Worm (Caenorhabditis elegans) whole organism, early embryonic: ENCODE data around the gene srz-101.

Source experiments
- B0310.2 ChIP-seq: sonication (generic microtip); optimal IDR thresholded peaks from 2 replicates; lab custom pipeline; 2016; ENCODE audit warnings: mild to moderate bottlenecking, missing genetic modification characterization, missing compliant biosample characterization
- F13C5.2 ChIP-seq: sonication (generic microtip); optimal IDR thresholded peaks from 2 replicates; lab custom pipeline; 2017; ENCODE audit warnings: mild to moderate bottlenecking, missing genetic modification characterization, inconsistent platforms, missing compliant biosample characterization
- aly-1 ChIP-seq: sonication (generic microtip); optimal IDR thresholded peaks from 2 replicates; lab custom pipeline; 2016; ENCODE audit warnings: missing genetic modification characterization, missing compliant biosample characterization
- ama-1 ChIP-seq: fragments of 150-350 bp; optimal IDR thresholded peaks from 2 replicates; lab custom pipeline; 2014
- ceh-36 ChIP-seq: sonication (generic microtip); optimal IDR thresholded peaks from 2 replicates; lab custom pipeline; 2016; ENCODE audit warnings: missing genetic modification characterization, inconsistent platforms, missing compliant biosample characterization
- ets-7 ChIP-seq: sonication (generic microtip); optimal IDR thresholded peaks from 2 replicates; lab custom pipeline; 2016; ENCODE audit warnings: missing genotype, missing genetic modification characterization, missing compliant biosample characterization
- flt-1 ChIP-seq: fragments of 200-800 bp; sonication (Bioruptor generic); IDR thresholded peaks from 2 replicates; pipeline ENCODE4 v1.3.6; 2022; ENCODE audit warnings: missing genetic modification characterization, missing compliant biosample characterization
- hmbx-1 ChIP-seq: sonication (generic microtip); optimal IDR thresholded peaks from 2 replicates; lab custom pipeline; 2016; ENCODE audit warnings: mild to moderate bottlenecking, missing genetic modification characterization, missing compliant biosample characterization
- hmg-4 ChIP-seq: fragments of 200-800 bp; sonication (Bioruptor generic); optimal IDR thresholded peaks from 2 replicates; lab custom pipeline; 2018; ENCODE audit warnings: mild to moderate bottlenecking, missing genetic modification characterization, missing compliant biosample characterization
- hnd-1 ChIP-seq: sonication (generic microtip); optimal IDR thresholded peaks from 2 replicates; lab custom pipeline; 2016; ENCODE audit warnings: missing genetic modification characterization, missing compliant biosample characterization
- scrt-1 ChIP-seq: fragments of 200-800 bp; sonication (Bioruptor generic); IDR thresholded peaks from 2 replicates; pipeline ENCODE4 v1.3.6; 2022; ENCODE audit warnings: missing genetic modification characterization, missing compliant biosample characterization
- tbx-11 ChIP-seq: fragments of 200-800 bp; sonication (Bioruptor generic); IDR thresholded peaks from 2 replicates; pipeline ENCODE4 v1.3.6; 2022; ENCODE audit warnings: missing genetic modification characterization, missing compliant biosample characterization
- tra-4 ChIP-seq: sonication (generic microtip); optimal IDR thresholded peaks from 2 replicates; lab custom pipeline; 2017; ENCODE audit warnings: missing genetic modification characterization, missing compliant biosample characterization

ce11 chrV:16694538-16694937 is at the start of gene srz-101:
- TF ChIP-seq tbx-11 (no peak), aly-1 (tag; lab: Kevin White, UChicago) (no peak), ets-7 (tag; lab: Kevin White, UChicago) (no peak), hmg-4 (GFP tag; lab: Kevin White, UChicago) (no peak), B0310.2 (tag; lab: Kevin White, UChicago) (no peak), hnd-1 (no peak), ama-1 (lab: Kevin White, UChicago) (no peak), scrt-1 (GFP tag; lab: Robert Waterston, UW) (no peak), flt-1 (no peak), tra-4 (tag; lab: Kevin White, UChicago) (no peak), F13C5.2 (no peak), ceh-36 (tag; lab: Kevin White, UChicago) (no peak), hmbx-1 (tag; lab: Kevin White, UChicago) (no peak)
